Worm (Caenorhabditis elegans): Measurements from ENCODE around the gene W09C2.8.

The W09C2.8 gene

DNA sequence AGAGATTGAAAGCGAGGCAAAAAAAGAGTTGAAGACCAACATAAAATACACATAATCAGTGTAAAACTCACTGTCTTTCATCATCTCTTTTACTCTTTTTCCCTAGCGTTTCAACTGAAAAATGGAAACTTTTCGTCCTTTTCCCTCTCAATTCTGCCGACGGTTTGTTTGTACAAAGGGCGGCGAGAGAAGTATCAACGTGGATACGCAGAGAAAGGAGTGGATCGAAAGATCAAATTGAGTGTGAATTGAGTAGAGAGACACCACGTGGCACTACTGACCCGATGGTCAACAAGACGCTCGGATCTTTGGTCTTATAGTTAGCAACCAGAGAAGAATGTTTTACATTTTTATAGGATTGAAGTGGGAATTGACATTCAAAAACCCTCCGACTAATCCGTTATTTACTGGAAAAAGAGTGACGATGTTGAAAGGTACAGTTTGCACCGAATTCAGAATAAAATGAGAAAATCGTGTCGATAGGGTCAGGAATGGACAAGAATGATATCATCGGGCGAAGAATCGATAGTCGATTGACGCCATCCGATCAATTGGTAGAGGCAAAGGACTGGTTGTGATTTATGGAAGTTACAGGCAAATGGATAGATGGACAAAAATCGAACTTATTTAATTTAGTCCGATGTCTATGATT lies 47.0 kb upstream of the W09C2.8 start:
- TF ChIP-seq unc-55 (GFP tag; optimal IDR thresholded peaks at IDR 0.05): no peak
- no peak for TF ChIP-seq pag-3 (tag; optimal IDR thresholded peaks at IDR 0.05; ENCODE audit: borderline replicate concordance)
- TF ChIP-seq hlh-15 (tag; optimal IDR thresholded peaks at IDR 0.05): no peak
- TF ChIP-seq hlh-30 (tag; optimal IDR thresholded peaks at IDR 0.05; ENCODE audit: insufficient read depth): peak; percentile 48
- no peak for TF ChIP-seq ceh-14 (tag; optimal IDR thresholded peaks at IDR 0.05)
- no peak for TF ChIP-seq C08G9.2 (tag; optimal IDR thresholded peaks at IDR 0.05)
- TF ChIP-seq ceh-34 (tag; optimal IDR thresholded peaks at IDR 0.05): peak; percentile 18
- TF ChIP-seq madf-2 (tag; optimal IDR thresholded peaks at IDR 0.05): no peak
- no peak for TF ChIP-seq ama-1 (optimal IDR thresholded peaks at IDR 0.05)
- TF ChIP-seq ceh-9 (tag; optimal IDR thresholded peaks at IDR 0.05): no peak
- no peak for TF ChIP-seq mec-3 (tag; optimal IDR thresholded peaks at IDR 0.05; ENCODE audit: borderline replicate concordance)
- TF ChIP-seq sox-2 (GFP tag; IDR thresholded peaks at IDR 0.05): no peak
- no peak for TF ChIP-seq ceh-31 (tag; optimal IDR thresholded peaks at IDR 0.05)
- no peak for TF ChIP-seq ceh-30 (tag; optimal IDR thresholded peaks at IDR 0.05)
- no peak for TF ChIP-seq pat-9 (tag; optimal IDR thresholded peaks at IDR 0.05)
- TF ChIP-seq ceh-19 (GFP tag; optimal IDR thresholded peaks at IDR 0.05): no peak
- peak; percentile 14 for TF ChIP-seq ceh-18 (tag; optimal IDR thresholded peaks at IDR 0.05)
- TF ChIP-seq elt-2 (tag; optimal IDR thresholded peaks at IDR 0.05): no peak
- no peak for TF ChIP-seq che-1 (tag; optimal IDR thresholded peaks at IDR 0.05)
- TF ChIP-seq F13H6.1 (tag; optimal IDR thresholded peaks at IDR 0.05): peak; percentile 30
- no peak for TF ChIP-seq ceh-6 (GFP tag; optimal IDR thresholded peaks at IDR 0.05)
- no peak for TF ChIP-seq ttx-3 (tag; optimal IDR thresholded peaks at IDR 0.05)
- no peak for TF ChIP-seq nhr-11 (tag; optimal IDR thresholded peaks at IDR 0.05)
- TF ChIP-seq C38D4.7 (GFP tag; optimal IDR thresholded peaks at IDR 0.05): no peak
- no peak for TF ChIP-seq hlh-8 (tag; optimal IDR thresholded peaks at IDR 0.05)
- TF ChIP-seq ahr-1 (tag; optimal IDR thresholded peaks at IDR 0.05): no peak
- TF ChIP-seq tbx-7 (tag; optimal IDR thresholded peaks at IDR 0.05): no peak
- TF ChIP-seq unc-42 (tag; optimal IDR thresholded peaks at IDR 0.05): no peak
- no peak for TF ChIP-seq lim-6 (tag; optimal IDR thresholded peaks at IDR 0.05)
- no peak for TF ChIP-seq pros-1 (tag; optimal IDR thresholded peaks at IDR 0.05)
- no peak for TF ChIP-seq gmeb-2 (tag; optimal IDR thresholded peaks at IDR 0.05)
- TF ChIP-seq pqm-1 (tag; optimal IDR thresholded peaks at IDR 0.05): peak; percentile 10
- TF ChIP-seq unc-3 (GFP tag; conservative IDR thresholded peaks at IDR 0.05): no peak
- TF ChIP-seq unc-3 (tag; optimal IDR thresholded peaks at IDR 0.05): no peak
- TF ChIP-seq eyg-1 (tag; optimal IDR thresholded peaks at IDR 0.05): no peak
- TF ChIP-seq nfya-1 (tag; optimal IDR thresholded peaks at IDR 0.05): no peak
- no peak for TF ChIP-seq ceh-24 (tag; optimal IDR thresholded peaks at IDR 0.05)

ce11 chrIV:9669969-9670368 lies 45.8 kb upstream of the W09C2.8 start:
- TF ChIP-seq fax-1 (tag; optimal IDR thresholded peaks at IDR 0.05): no peak
- TF ChIP-seq hlh-30 (tag; optimal IDR thresholded peaks at IDR 0.05; ENCODE audit: insufficient read depth): peak; percentile 72

ce11 chrIV:9668103-9668672 lies 44.0 kb upstream of the W09C2.8 start:
- no peak for TF ChIP-seq pax-1 (tag; optimal IDR thresholded peaks at IDR 0.05)
- peak; percentile 7 for TF ChIP-seq hlh-30 (tag; optimal IDR thresholded peaks at IDR 0.05; ENCODE audit: insufficient read depth)
